Fruit fly (Drosophila melanogaster) whole organism, wandering third instar larva: ENCODE results near the gene CG13970.

Experiments used
- Abd-B ChIP-seq: fragments of >200 bp; optimal IDR thresholded peaks from 2 replicates; lab custom pipeline; 2017; ENCODE audit warnings: missing biosample characterization, missing genetic modification characterization
- CG32264 ChIP-seq: fragments of 200-800 bp; sonication (Bioruptor generic); optimal IDR thresholded peaks from 2 replicates; lab custom pipeline; 2016; ENCODE audit warnings: missing biosample characterization, missing genetic modification characterization
- CrebA ChIP-seq: fragments of 200-800 bp; sonication (Bioruptor generic); optimal IDR thresholded peaks from 2 replicates; lab custom pipeline; 2016; ENCODE audit warnings: missing biosample characterization, mild to moderate bottlenecking, missing genetic modification characterization, borderline replicate concordance
- Dfd ChIP-seq: fragments of >200 bp; optimal IDR thresholded peaks from 2 replicates; lab custom pipeline; 2017; ENCODE audit warnings: missing biosample characterization, missing genetic modification characterization
- Dif ChIP-seq: fragments of 200-275, 200-300 bp; sonication (Bioruptor generic); optimal IDR thresholded peaks from 2 replicates; lab custom pipeline; 2018; ENCODE audit warnings: missing biosample characterization, missing genetic modification characterization; ENCODE audit not compliant: partially characterized antibody
- GATAd ChIP-seq: sonication (Bioruptor generic); optimal IDR thresholded peaks from 2 replicates; lab custom pipeline; 2016; ENCODE audit warnings: missing biosample characterization, missing genetic modification characterization
- HLH106 ChIP-seq: fragments of 200-800 bp; optimal IDR thresholded peaks from 3 replicates; lab custom pipeline; 2019; ENCODE audit warnings: missing biosample characterization, mild to moderate bottlenecking, missing genetic modification characterization, moderate library complexity
- Hnf4 ChIP-seq: fragments of 200-800 bp; sonication (Bioruptor generic); optimal IDR thresholded peaks from 2 replicates; lab custom pipeline; 2016; ENCODE audit warnings: missing biosample characterization, mild to moderate bottlenecking, missing genetic modification characterization
- Hr78 ChIP-seq: fragments of >200 bp; optimal IDR thresholded peaks from 2 replicates; lab custom pipeline; 2017; ENCODE audit warnings: missing biosample characterization, missing genetic modification characterization
- Hr83 ChIP-seq: fragments of 200-300 bp; sonication (Bioruptor generic); optimal IDR thresholded peaks from 2 replicates; lab custom pipeline; 2016; ENCODE audit warnings: missing biosample characterization, mild to moderate bottlenecking, missing genetic modification characterization, moderate library complexity; ENCODE audit not compliant: poor library complexity, severe bottlenecking
- Myc ChIP-seq: fragments of >200 bp; optimal IDR thresholded peaks from 2 replicates; lab custom pipeline; 2017
- OdsH ChIP-seq: fragments of 200-800 bp; sonication (Bioruptor generic); optimal IDR thresholded peaks from 2 replicates; lab custom pipeline; 2016; ENCODE audit warnings: missing biosample characterization, mild to moderate bottlenecking, missing genetic modification characterization
- Rel ChIP-seq, 2 experiments: fragments of 200-800 bp; sonication (Bioruptor generic) in 1 of 2; optimal IDR thresholded peaks; 2 replicates in 1 of 2; 3 replicates in 1 of 2; lab custom pipeline; 2016 to 2019; ENCODE audit warnings: mild to moderate bottlenecking in 2 of 2, missing biosample characterization in 2 of 2, missing genetic modification characterization in 2 of 2, moderate library complexity in 1 of 2
- br ChIP-seq: fragments of 200-800 bp; sonication (Bioruptor generic); optimal IDR thresholded peaks from 2 replicates; lab custom pipeline; 2016; ENCODE audit warnings: missing biosample characterization, missing genetic modification characterization
- brk ChIP-seq: fragments of 200-800 bp; sonication (Bioruptor generic); optimal IDR thresholded peaks from 2 replicates; lab custom pipeline; 2016; ENCODE audit warnings: missing biosample characterization, mild to moderate bottlenecking, missing genetic modification characterization
- dmrt93B ChIP-seq: fragments of 200-800 bp; sonication (Bioruptor generic); optimal IDR thresholded peaks from 2 replicates; lab custom pipeline; 2018; ENCODE audit warnings: missing biosample characterization, mild to moderate bottlenecking, missing genetic modification characterization
- dsf ChIP-seq: sonication (Bioruptor generic); optimal IDR thresholded peaks from 2 replicates; lab custom pipeline; 2016; ENCODE audit warnings: missing biosample characterization, missing genetic modification characterization, borderline replicate concordance
- ey ChIP-seq: fragments of 200-800 bp; sonication (Bioruptor generic); optimal IDR thresholded peaks from 2 replicates; lab custom pipeline; 2016; ENCODE audit warnings: missing biosample characterization, missing genetic modification characterization
- foxo ChIP-seq, 2 experiments: fragments of 200-800 bp; sonication (Bioruptor generic); optimal IDR thresholded peaks; 2 replicates in 1 of 2; 3 replicates in 1 of 2; lab custom pipeline; 2016 to 2017; ENCODE audit warnings: missing biosample characterization in 2 of 2, missing genetic modification characterization in 2 of 2
- fru ChIP-seq: fragments of 200-800 bp; sonication (Bioruptor generic); optimal IDR thresholded peaks from 3 replicates; lab custom pipeline; 2016; ENCODE audit warnings: missing biosample characterization, mild to moderate bottlenecking, missing genetic modification characterization
- h ChIP-seq: fragments of 200-800 bp; sonication (Bioruptor generic); optimal IDR thresholded peaks from 3 replicates; lab custom pipeline; 2016; ENCODE audit warnings: missing biosample characterization, mild to moderate bottlenecking, missing genetic modification characterization
- lola ChIP-seq: fragments of >200 bp; optimal IDR thresholded peaks from 2 replicates; lab custom pipeline; 2017; ENCODE audit warnings: missing biosample characterization, missing genetic modification characterization
- pan ChIP-seq: fragments of >200 bp; optimal IDR thresholded peaks from 2 replicates; lab custom pipeline; 2017
- psq ChIP-seq: fragments of 200-800 bp; sonication (Bioruptor generic); optimal IDR thresholded peaks from 3 replicates; lab custom pipeline; 2017; ENCODE audit warnings: missing biosample characterization, mild to moderate bottlenecking, missing genetic modification characterization, moderate library complexity
- rgr ChIP-seq: fragments of 200-800 bp; sonication (Bioruptor generic); optimal IDR thresholded peaks from 3 replicates; lab custom pipeline; 2016; ENCODE audit warnings: missing biosample characterization, mild to moderate bottlenecking, missing genetic modification characterization
- sv ChIP-seq: fragments of 200-800 bp; sonication (Bioruptor generic); optimal IDR thresholded peaks from 3 replicates; lab custom pipeline; 2016; ENCODE audit warnings: missing biosample characterization, missing genetic modification characterization
- woc ChIP-seq: sonication (Bioruptor generic); optimal IDR thresholded peaks from 2 replicates; lab custom pipeline; 2016; ENCODE audit warnings: missing biosample characterization, mild to moderate bottlenecking, missing genetic modification characterization

CG13970 gene

dm6 chr2L:20084068-20084651 lies 19.8 kb downstream of the CG13970 start:
- no peak for TF ChIP-seq Hr78
- TF ChIP-seq pan (lab: Kevin White, UChicago) = no peak
- TF ChIP-seq Dif = no peak
- TF ChIP-seq woc (GFP tag; lab: Kevin White, UChicago) = no peak
- no peak for TF ChIP-seq brk (GFP tag; lab: Kevin White, UChicago)
- no peak for TF ChIP-seq rgr (GFP tag; lab: Kevin White, UChicago)
- TF ChIP-seq Dfd (GFP tag; lab: Kevin White, UChicago) = no peak
- no peak for TF ChIP-seq GATAd (GFP tag; lab: Kevin White, UChicago)
- TF ChIP-seq sv = no peak

dm6 chr2L:20082965-20083855 lies 20.7 kb downstream of the CG13970 start:
- TF ChIP-seq brk (GFP tag; lab: Kevin White, UChicago) = peak; percentile 21
- peak; percentile 25 for TF ChIP-seq dmrt93B (GFP tag; lab: Kevin White, UChicago)
- peak; percentile 39 for TF ChIP-seq ey
- TF ChIP-seq OdsH (GFP tag; lab: Kevin White, UChicago) = peak; percentile 47
- TF ChIP-seq Hnf4 = peak; percentile 33
- TF ChIP-seq dsf (GFP tag; lab: Kevin White, UChicago) = no peak
- TF ChIP-seq br = peak; percentile 22
- TF ChIP-seq fru (GFP tag; lab: Kevin White, UChicago) = peak; percentile 8
- peak in 1 of 2 experiments; percentile 57 for TF ChIP-seq foxo (GFP tag; optimal IDR thresholded peaks at IDR 0.05; lab: Kevin White, UChicago)
- peak; percentile 8 for TF ChIP-seq psq
- no peak for TF ChIP-seq CrebA
- peak; percentile 47 for TF ChIP-seq h
- peak; percentile 53 for TF ChIP-seq rgr (GFP tag; lab: Kevin White, UChicago)
- peak; percentile 22 for TF ChIP-seq HLH106 (tag; lab: Kevin White, UChicago)
- TF ChIP-seq Myc = no peak

- TF ChIP-seq foxo (GFP tag; optimal IDR thresholded peaks at IDR 0.05; lab: Kevin White, UChicago) = no peak
- TF ChIP-seq Abd-B = no peak
- peak; percentile 1 for TF ChIP-seq psq
- no peak for TF ChIP-seq lola (GFP tag; lab: Kevin White, UChicago)
- no peak for TF ChIP-seq GATAd (GFP tag; lab: Kevin White, UChicago)
Measured at dm6 chr2L:20082155-20082964, 21.6 kb downstream of the CG13970 start.

- TF ChIP-seq dmrt93B (GFP tag; lab: Kevin White, UChicago) = no peak
- peak; percentile 8 for TF ChIP-seq Hr83 (GFP tag; lab: Kevin White, UChicago)
Measured at dm6 chr2L:20080772-20081171, 23.2 kb downstream of the CG13970 start.

- TF ChIP-seq foxo (GFP tag; optimal IDR thresholded peaks at IDR 0.05; lab: Kevin White, UChicago) (peak in 1 of 2 experiments; percentile 38), Hr83 (GFP tag; lab: Kevin White, UChicago) (no peak), OdsH (GFP tag; lab: Kevin White, UChicago) (peak; percentile 14), br (peak; percentile 25), Dfd (GFP tag; lab: Kevin White, UChicago) (no peak), Rel (GFP tag; optimal IDR thresholded peaks at IDR 0.05; lab: Kevin White, UChicago) (no peak), Rel (tag; optimal IDR thresholded peaks at IDR 0.05; lab: Kevin White, UChicago) (peak; percentile 24), CG32264 (GFP tag; lab: Kevin White, UChicago) (no peak), rgr (GFP tag; lab: Kevin White, UChicago) (peak; percentile 17), fru (GFP tag; lab: Kevin White, UChicago) (peak; percentile 35)
Measured at dm6 chr2L:20078880-20079279, 25.1 kb downstream of the CG13970 start.
